Fruit fly (Drosophila melanogaster) whole organism, prepupa: ENCODE results near the gene Muc68E.

Experiments used
- Hr4 ChIP-seq: fragments of 200-800 bp; sonication (Bioruptor generic); optimal IDR thresholded peaks from 3 replicates; lab custom pipeline; 2016; ENCODE audit warnings: missing biosample characterization, missing genetic modification characterization
- salr ChIP-seq, 2 experiments: fragments of 200-800 bp; sonication (Bioruptor generic); optimal IDR thresholded peaks; 3 replicates each; lab custom pipeline; 2016 to 2018; ENCODE audit warnings: missing biosample characterization in 2 of 2, missing genetic modification characterization in 2 of 2, mild to moderate bottlenecking in 1 of 2

- TF ChIP-seq Hr4 (GFP tag; lab: Kevin White, UChicago), result no peak
- TF ChIP-seq salr (GFP tag; optimal IDR thresholded peaks at IDR 0.05; lab: Kevin White, UChicago), result no peak
These were observed 19.0 kb downstream of the Muc68E start, which contains the start of gene CG7248 for dm6 chr3L:11953783-11954182.
